Worm (Caenorhabditis elegans) whole organism, L1 larva: Measurements from ENCODE around the gene srh-69.

ENCODE experiments used
- C16A3.4 ChIP-seq: fragments of 150-350 bp; optimal IDR thresholded peaks from 2 replicates; lab custom pipeline; 2014; ENCODE audit warnings: missing biosample characterization, missing genetic modification characterization
- alr-1 ChIP-seq: fragments of 200-800 bp; sonication (Bioruptor generic); optimal IDR thresholded peaks from 2 replicates; lab custom pipeline; 2018; ENCODE audit warnings: borderline replicate concordance, mild to moderate bottlenecking, missing genetic modification characterization, missing compliant biosample characterization
- aly-2 ChIP-seq: fragments of 150-350 bp; optimal IDR thresholded peaks from 2 replicates; lab custom pipeline; 2014; ENCODE audit warnings: missing biosample characterization, missing genetic modification characterization
- ceh-63 ChIP-seq: fragments of 200-800 bp; sonication (Bioruptor generic); optimal IDR thresholded peaks from 2 replicates; lab custom pipeline; 2018; ENCODE audit warnings: mild to moderate bottlenecking, missing genetic modification characterization, missing compliant biosample characterization
- ceh-8 ChIP-seq: fragments of 200-800 bp; sonication (Bioruptor generic); optimal IDR thresholded peaks from 2 replicates; lab custom pipeline; 2018; ENCODE audit warnings: mild to moderate bottlenecking, missing genetic modification characterization, moderate library complexity, missing compliant biosample characterization
- ceh-82 ChIP-seq, 3 experiments: fragments of 150-350 bp in 1 of 3; sonication (generic microtip) in 2 of 3; optimal IDR thresholded peaks; 2 replicates each; lab custom pipeline; 2014 to 2017; ENCODE audit warnings: missing biosample characterization in 3 of 3, missing genetic modification characterization in 3 of 3
- ceh-88 ChIP-seq: fragments of 200-800 bp; sonication (Bioruptor generic); IDR thresholded peaks from 2 replicates; pipeline ENCODE4 v1.3.6; 2022; ENCODE audit warnings: missing genetic modification characterization, missing compliant biosample characterization
- ces-1 ChIP-seq: fragments of 150-350 bp; optimal IDR thresholded peaks from 2 replicates; lab custom pipeline; 2014; ENCODE audit warnings: missing biosample characterization, missing genetic modification reagents, missing genetic modification characterization
- dsc-1 ChIP-seq: sonication (generic microtip); optimal IDR thresholded peaks from 2 replicates; lab custom pipeline; 2016; ENCODE audit warnings: mild to moderate bottlenecking, missing genetic modification characterization, missing compliant biosample characterization
- efl-3 ChIP-seq: fragments of 200-800 bp; sonication (Bioruptor generic); optimal IDR thresholded peaks from 2 replicates; lab custom pipeline; 2018; ENCODE audit warnings: mild to moderate bottlenecking, missing genetic modification characterization, missing compliant biosample characterization
- egl-13 ChIP-seq: sonication (generic microtip); optimal IDR thresholded peaks from 2 replicates; lab custom pipeline; 2016; ENCODE audit warnings: missing genotype, missing genetic modification reagents, missing genetic modification characterization, missing compliant biosample characterization
- fkh-10 ChIP-seq: sonication (generic microtip); optimal IDR thresholded peaks from 2 replicates; lab custom pipeline; 2017; ENCODE audit warnings: missing biosample characterization, missing genetic modification reagents, missing genetic modification characterization
- fkh-4 ChIP-seq: sonication (generic microtip); optimal IDR thresholded peaks from 2 replicates; lab custom pipeline; 2016; ENCODE audit warnings: missing compliant biosample characterization, missing genetic modification characterization, borderline replicate concordance
- fkh-8 ChIP-seq: sonication (generic microtip); optimal IDR thresholded peaks from 2 replicates; lab custom pipeline; 2016; ENCODE audit warnings: mild to moderate bottlenecking, missing genetic modification characterization, missing compliant biosample characterization
- grh-1 ChIP-seq: fragments of 200-800 bp; sonication (Bioruptor generic); IDR thresholded peaks from 2 replicates; pipeline ENCODE4 v1.3.6; 2022; ENCODE audit warnings: missing genetic modification reagents, missing genetic modification characterization, missing compliant biosample characterization
- hlh-4 ChIP-seq: sonication (generic microtip); optimal IDR thresholded peaks from 2 replicates; lab custom pipeline; 2016; ENCODE audit warnings: mild to moderate bottlenecking, missing genetic modification characterization, missing compliant biosample characterization
- hpl-2 ChIP-seq: fragments of 150-350 bp; optimal IDR thresholded peaks from 2 replicates; lab custom pipeline; 2014; ENCODE audit warnings: missing biosample characterization, missing genetic modification reagents, missing genetic modification characterization
- lin-14 ChIP-seq: fragments of 200-800 bp; sonication (Bioruptor generic); optimal IDR thresholded peaks from 2 replicates; lab custom pipeline; 2018; ENCODE audit warnings: mild to moderate bottlenecking, missing genetic modification characterization, moderate library complexity, missing compliant biosample characterization
- lin-39 ChIP-seq: fragments of 150-350 bp; optimal IDR thresholded peaks from 2 replicates; lab custom pipeline; 2014; ENCODE audit warnings: missing biosample characterization, missing genetic modification reagents, missing genetic modification characterization
- lir-3 ChIP-seq: sonication (generic microtip); optimal IDR thresholded peaks from 2 replicates; lab custom pipeline; 2016; ENCODE audit warnings: mild to moderate bottlenecking, missing genetic modification characterization, moderate library complexity, missing compliant biosample characterization; ENCODE audit not compliant: poor library complexity
- mep-1 ChIP-seq: fragments of 150-350 bp; optimal IDR thresholded peaks from 2 replicates; lab custom pipeline; 2014; ENCODE audit warnings: missing biosample characterization, missing genetic modification characterization
- nhr-20 ChIP-seq: sonication (generic microtip); optimal IDR thresholded peaks from 2 replicates; lab custom pipeline; 2016; ENCODE audit warnings: mild to moderate bottlenecking, missing genetic modification characterization, missing compliant biosample characterization
- nhr-28 ChIP-seq: fragments of 150-350 bp; optimal IDR thresholded peaks from 2 replicates; lab custom pipeline; 2014; ENCODE audit warnings: missing biosample characterization, missing genetic modification characterization
- nhr-47 ChIP-seq: sonication (generic microtip); optimal IDR thresholded peaks from 2 replicates; lab custom pipeline; 2016; ENCODE audit warnings: mild to moderate bottlenecking, missing genetic modification characterization, moderate library complexity, missing compliant biosample characterization
- nhr-77 ChIP-seq: fragments of 150-350 bp; optimal IDR thresholded peaks from 2 replicates; lab custom pipeline; 2014; ENCODE audit warnings: missing biosample characterization, missing genetic modification characterization
- nhr-84 ChIP-seq: sonication (generic microtip); optimal IDR thresholded peaks from 2 replicates; lab custom pipeline; 2017; ENCODE audit warnings: missing biosample characterization, missing genetic modification characterization
- nhr-85 ChIP-seq: sonication (generic microtip); peaks from one replicate; lab custom pipeline; 2016; ENCODE audit warnings: missing genetic modification characterization, inconsistent platforms, missing compliant biosample characterization
- pag-3 ChIP-seq: sonication (generic microtip); optimal IDR thresholded peaks from 2 replicates; lab custom pipeline; 2017; ENCODE audit warnings: missing genetic modification characterization, mild to moderate bottlenecking, missing compliant biosample characterization, antibody characterized with exemption, borderline replicate concordance; ENCODE audit not compliant: insufficient read depth
- rnt-1 ChIP-seq: sonication (generic microtip); optimal IDR thresholded peaks from 2 replicates; lab custom pipeline; 2016; ENCODE audit warnings: mild to moderate bottlenecking, missing genetic modification characterization, moderate library complexity, missing compliant biosample characterization
- skn-1 ChIP-seq: fragments of 150-350 bp; optimal IDR thresholded peaks from 2 replicates; lab custom pipeline; 2014; ENCODE audit warnings: missing biosample characterization, missing genetic modification characterization
- sox-4 ChIP-seq: sonication (generic microtip); optimal IDR thresholded peaks from 2 replicates; lab custom pipeline; 2016; ENCODE audit warnings: missing genetic modification characterization, missing compliant biosample characterization
- swsn-7 ChIP-seq: sonication (generic microtip); optimal IDR thresholded peaks from 2 replicates; lab custom pipeline; 2016; ENCODE audit warnings: missing genetic modification characterization, missing compliant biosample characterization
- tlp-1 ChIP-seq: fragments of 150-350 bp; optimal IDR thresholded peaks from 2 replicates; lab custom pipeline; 2014; ENCODE audit warnings: missing biosample characterization, missing genetic modification characterization
- unc-130 ChIP-seq: fragments of 150-350 bp; optimal IDR thresholded peaks from 2 replicates; lab custom pipeline; 2017; ENCODE audit warnings: missing biosample characterization, missing genetic modification characterization, inconsistent platforms
- unc-30 ChIP-seq: sonication (generic microtip); optimal IDR thresholded peaks from 2 replicates; lab custom pipeline; 2017; ENCODE audit warnings: missing biosample characterization, missing genetic modification characterization
- unc-62 ChIP-seq: fragments of 150-350 bp; optimal IDR thresholded peaks from 2 replicates; lab custom pipeline; 2014; ENCODE audit warnings: missing biosample characterization, missing genetic modification reagents, missing genetic modification characterization
- vab-15 ChIP-seq: sonication (generic microtip); optimal IDR thresholded peaks from 2 replicates; lab custom pipeline; 2017; ENCODE audit warnings: missing genotype, mild to moderate bottlenecking, missing genetic modification characterization, missing compliant biosample characterization
- xbp-1 ChIP-seq: sonication (generic microtip); optimal IDR thresholded peaks from 2 replicates; lab custom pipeline; 2016; ENCODE audit warnings: missing genetic modification characterization, missing compliant biosample characterization
- zag-1 ChIP-seq: fragments of 150-350 bp; optimal IDR thresholded peaks from 2 replicates; lab custom pipeline; 2014; ENCODE audit warnings: missing biosample characterization, missing genetic modification characterization
- zip-4 ChIP-seq: fragments of 200-800 bp; sonication (Bioruptor generic); optimal IDR thresholded peaks from 2 replicates; lab custom pipeline; 2018; ENCODE audit warnings: mild to moderate bottlenecking, missing genetic modification characterization, moderate library complexity, missing compliant biosample characterization

srh-69 gene

DNA sequence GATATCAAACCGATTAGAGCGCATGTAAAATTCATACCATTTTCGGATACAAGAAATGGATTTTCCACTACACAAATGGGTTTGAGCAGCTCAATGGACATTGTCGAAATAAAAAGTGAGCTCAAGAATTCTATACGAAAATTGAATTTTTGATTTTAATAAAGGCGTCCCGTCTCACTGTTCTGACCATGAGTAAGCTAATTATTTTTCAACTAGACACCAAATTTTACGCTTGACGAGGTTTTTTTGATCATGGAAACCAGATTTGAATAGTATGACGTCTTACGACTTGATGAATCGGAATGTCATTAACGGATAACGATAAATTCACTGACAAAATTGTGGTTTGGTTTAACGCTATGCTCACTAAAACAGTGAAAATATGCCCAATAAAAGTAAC is 1.8 kb upstream of the srh-69 start, which contains the start of gene srh-61:
Gene srh-61, minus strand, starts transcription at position 101 of the 400 bp plus-strand sequence.
- TF ChIP-seq hlh-4 (tag; lab: Kevin White, UChicago) (no peak), nhr-85 (no peak), grh-1 (GFP tag; lab: Robert Waterston, UW) (no peak), egl-13 (tag; lab: Kevin White, UChicago) (no peak), fkh-8 (tag; lab: Kevin White, UChicago) (no peak), fkh-4 (no peak), nhr-20 (no peak), unc-62 (GFP tag; lab: Kevin White, UChicago) (no peak), nhr-28 (tag; lab: Kevin White, UChicago) (no peak), efl-3 (GFP tag; lab: Kevin White, UChicago) (no peak)

DNA sequence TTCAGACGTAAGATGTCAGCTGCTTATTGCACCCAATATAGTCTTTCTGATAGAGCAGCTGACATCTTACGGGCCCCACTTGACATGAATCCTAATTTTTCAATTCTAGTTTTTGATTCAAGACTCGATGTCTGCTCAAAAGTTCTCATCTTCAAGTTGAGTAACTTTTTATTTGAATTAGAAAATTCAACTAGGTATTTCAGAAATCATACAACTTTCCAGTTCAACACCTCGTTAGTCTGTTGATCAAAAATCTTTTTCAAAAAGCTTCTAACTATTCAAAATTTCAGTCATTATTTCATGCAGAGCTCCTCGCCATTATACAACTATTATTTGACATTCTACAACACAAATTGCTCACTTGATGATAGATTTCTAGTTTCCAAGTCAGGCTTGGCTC is 2.7 kb downstream of the srh-69 start, which contains the start of gene srh-73:
Gene srh-73, plus strand, starts transcription at position 301 of the 400 bp plus-strand sequence.
- no peak for TF ChIP-seq nhr-77
- no peak for TF ChIP-seq hpl-2 (GFP tag; lab: Kevin White, UChicago)
- no peak for TF ChIP-seq fkh-10 (GFP tag; lab: Kevin White, UChicago)
- no peak for TF ChIP-seq fkh-4
- no peak for TF ChIP-seq ceh-82 (tag; optimal IDR thresholded peaks at IDR 0.05; lab: Kevin White, UChicago)
- TF ChIP-seq pag-3 (tag; lab: Kevin White, UChicago): no peak
- no peak for TF ChIP-seq unc-30
- no peak for TF ChIP-seq ceh-88
- TF ChIP-seq xbp-1 (tag; lab: Kevin White, UChicago): no peak
- TF ChIP-seq unc-130: no peak
- no peak for TF ChIP-seq zag-1
- no peak for TF ChIP-seq ceh-8 (GFP tag; lab: Kevin White, UChicago)
- TF ChIP-seq zip-4: no peak
- no peak for TF ChIP-seq C16A3.4 (tag; lab: Kevin White, UChicago)
- no peak for TF ChIP-seq nhr-84 (tag; lab: Kevin White, UChicago)
- no peak for TF ChIP-seq nhr-85
- no peak for TF ChIP-seq ces-1 (GFP tag; lab: Kevin White, UChicago)
- TF ChIP-seq vab-15 (tag; lab: Kevin White, UChicago): no peak

DNA sequence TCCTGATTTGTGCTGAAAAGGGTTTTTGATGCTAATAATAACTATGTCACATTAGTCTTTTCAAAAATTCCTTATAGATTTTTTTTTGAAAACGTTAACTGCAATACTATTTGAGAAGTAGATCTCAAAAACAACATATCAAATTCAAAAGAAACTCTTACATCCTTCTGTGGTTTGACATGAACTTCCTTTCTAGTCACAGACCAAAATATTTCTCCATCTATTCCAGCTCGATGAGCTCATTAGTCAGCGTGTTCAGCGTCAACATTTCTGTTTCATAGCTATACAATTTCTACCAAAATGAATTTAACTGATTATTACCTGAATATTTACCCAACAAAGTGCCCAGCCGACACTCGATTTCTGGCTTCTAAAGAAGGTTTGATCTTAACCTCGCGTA is 5.9 kb downstream of the srh-69 start, which contains the start of gene srh-67:
Gene srh-67, plus strand, starts transcription at position 301 of the 400 bp plus-strand sequence.
- no peak for TF ChIP-seq zip-4
- TF ChIP-seq unc-130: no peak
- TF ChIP-seq lin-14 (GFP tag; lab: Kevin White, UChicago): no peak
- TF ChIP-seq mep-1 (tag; lab: Kevin White, UChicago): no peak
- no peak for TF ChIP-seq ceh-63 (GFP tag; lab: Kevin White, UChicago)
- TF ChIP-seq skn-1 (tag; lab: Kevin White, UChicago): no peak
- TF ChIP-seq lin-39: no peak
- no peak for TF ChIP-seq lir-3 (tag; lab: Kevin White, UChicago)

- no peak for TF ChIP-seq rnt-1 (tag; lab: Kevin White, UChicago)
- TF ChIP-seq tlp-1 (tag; lab: Kevin White, UChicago): no peak
These were observed 7.5 kb downstream of the srh-69 start, which contains the start of gene srh-68 for ce11 chrII:12507038-12507437. Gene srh-68 (plus strand): TSS chrII:12507338.

DNA sequence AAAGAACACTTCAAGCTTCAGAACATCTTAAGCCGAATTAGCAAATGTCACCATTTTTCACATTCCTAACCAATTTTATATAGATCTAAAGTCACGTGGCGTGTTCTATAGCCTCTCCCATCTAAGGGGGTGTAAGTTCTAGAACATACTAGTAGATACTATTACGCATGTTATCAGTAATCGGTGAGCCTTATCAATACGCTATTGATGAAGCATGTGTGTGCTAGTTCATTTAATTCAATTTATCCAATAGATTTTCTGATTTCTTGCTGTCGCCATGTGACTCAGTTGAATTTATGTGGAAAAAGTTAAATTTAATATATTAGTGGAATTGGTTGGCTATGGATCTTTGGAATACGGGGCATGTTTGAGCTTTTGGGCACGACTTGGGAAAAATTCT is 8.0 kb downstream of the srh-69 start:
- TF ChIP-seq ceh-8 (GFP tag; lab: Kevin White, UChicago): peak; percentile 27
- TF ChIP-seq aly-2 (tag; lab: Kevin White, UChicago): no peak
- TF ChIP-seq fkh-8 (tag; lab: Kevin White, UChicago): peak; percentile 78
- no peak for TF ChIP-seq vab-15 (tag; lab: Kevin White, UChicago)
- TF ChIP-seq swsn-7: peak; percentile 0
- peak; percentile 65 for TF ChIP-seq nhr-47
- peak; percentile 1 for TF ChIP-seq dsc-1
- TF ChIP-seq alr-1 (tag; lab: Kevin White, UChicago): no peak
- peak; percentile 66 for TF ChIP-seq sox-4 (tag; lab: Kevin White, UChicago)
- peak; percentile 25 for TF ChIP-seq egl-13 (tag; lab: Kevin White, UChicago)
